Worm (Caenorhabditis elegans): ENCODE results near the gene sor-3.

sor-3 gene

DNA sequence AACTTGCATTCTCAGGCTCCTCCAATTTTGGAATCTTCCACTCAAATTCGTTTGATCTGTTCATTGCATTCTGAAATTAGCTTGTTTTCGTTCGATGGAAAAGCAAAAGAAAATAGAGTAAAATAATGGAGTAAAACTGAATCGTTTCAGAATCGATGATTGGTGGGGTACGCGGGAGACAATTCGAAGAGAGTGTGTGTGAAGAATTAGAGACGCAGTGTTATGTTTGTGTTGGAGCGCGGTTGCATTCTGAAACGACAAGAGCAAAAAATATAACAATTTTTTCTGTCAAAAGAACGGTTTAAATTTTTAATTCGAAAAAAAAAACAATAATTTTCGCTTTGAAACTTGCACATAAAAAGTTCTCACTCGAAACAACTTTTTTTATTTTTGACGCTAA, 35.3 kb downstream of the sor-3 start, which contains the start of gene ceh-93:
Gene ceh-93 (minus strand): TSS at position 70 of the 400 bp plus-strand sequence.
- TF ChIP-seq nhr-12 (tag; optimal IDR thresholded peaks at IDR 0.05) (no peak), lir-3 (tag; optimal IDR thresholded peaks at IDR 0.05; ENCODE audit: poor library complexity) (no peak), fkh-10 (GFP tag; optimal IDR thresholded peaks at IDR 0.05) (no peak), nhr-85 (tag) (no peak), lin-14 (GFP tag; optimal IDR thresholded peaks at IDR 0.05) (no peak), skn-1 (tag; optimal IDR thresholded peaks at IDR 0.05) (no peak), elt-2 (tag; optimal IDR thresholded peaks at IDR 0.05) (no peak), unc-98 (GFP tag; IDR thresholded peaks at IDR 0.05) (no peak), mep-1 (tag; optimal IDR thresholded peaks at IDR 0.05) (no peak), egl-13 (tag; optimal IDR thresholded peaks at IDR 0.05) (no peak), egl-27 (tag; optimal IDR thresholded peaks at IDR 0.05) (no peak), lin-13 (GFP tag; optimal IDR thresholded peaks at IDR 0.05) (no peak), xbp-1 (tag; optimal IDR thresholded peaks at IDR 0.05) (no peak), zip-4 (GFP tag; optimal IDR thresholded peaks at IDR 0.05) (no peak), pag-3 (tag; optimal IDR thresholded peaks at IDR 0.05; ENCODE audit: borderline replicate concordance, insufficient read depth) (no peak), snpc-4 (tag; optimal IDR thresholded peaks at IDR 0.05) (no peak), nhr-90 (tag; optimal IDR thresholded peaks at IDR 0.05; ENCODE audit: poor library complexity) (no peak), C16A3.4 (tag; optimal IDR thresholded peaks at IDR 0.05) (peak; percentile 17), pqm-1 (tag; optimal IDR thresholded peaks at IDR 0.05) (no peak), lsy-2 (tag; optimal IDR thresholded peaks at IDR 0.05) (peak in 1 of 2 experiments; percentile 48), lin-35 (GFP tag; optimal IDR thresholded peaks at IDR 0.05) (peak in 1 of 2 experiments; percentile 62), elt-3 (tag; optimal IDR thresholded peaks at IDR 0.05) (no peak), ceh-82 (tag; optimal IDR thresholded peaks at IDR 0.05) (peak in 1 of 3 experiments; percentile 0), nhr-84 (tag; optimal IDR thresholded peaks at IDR 0.05) (no peak), ets-5 (GFP tag; IDR thresholded peaks at IDR 0.05) (no peak), snu-23 (GFP tag; optimal IDR thresholded peaks at IDR 0.05) (peak; percentile 25), sptf-1 (tag; optimal IDR thresholded peaks at IDR 0.05) (no peak), sox-4 (tag; optimal IDR thresholded peaks at IDR 0.05) (no peak), dpl-1 (GFP tag; optimal IDR thresholded peaks at IDR 0.05) (peak in 2 of 3 experiments; percentile 25 to 43), F16B12.6 (tag; optimal IDR thresholded peaks at IDR 0.05) (peak; percentile 16), irx-1 (tag; optimal IDR thresholded peaks at IDR 0.05) (no peak), rnt-1 (tag; optimal IDR thresholded peaks at IDR 0.05) (peak; percentile 22), aly-2 (tag; optimal IDR thresholded peaks at IDR 0.05) (no peak), ceh-63 (GFP tag; optimal IDR thresholded peaks at IDR 0.05) (no peak), efl-1 (optimal IDR thresholded peaks at IDR 0.05) (peak in 1 of 2 experiments; percentile 21), efl-1 (GFP tag; optimal IDR thresholded peaks at IDR 0.05 in 1 of 2) (peak in 1 of 2 experiments; percentile 15), nhr-77 (tag; optimal IDR thresholded peaks at IDR 0.05) (no peak), isw-1 (GFP tag; IDR thresholded peaks at IDR 0.05) (no peak), nhr-19 (GFP tag; conservative IDR thresholded peaks at IDR 0.05) (no peak), hpl-2 (GFP tag; optimal IDR thresholded peaks at IDR 0.05) (no peak), swsn-7 (tag; optimal IDR thresholded peaks at IDR 0.05) (no peak), tlp-1 (tag; optimal IDR thresholded peaks at IDR 0.05) (no peak), lin-15B (tag; optimal IDR thresholded peaks at IDR 0.05) (no peak), ztf-11 (tag; optimal IDR thresholded peaks at IDR 0.05) (no peak), ztf-4 (tag; optimal IDR thresholded peaks at IDR 0.05) (no peak)
